Fruit fly (Drosophila melanogaster) whole organism, pupa: ENCODE results near the gene Spase12.
A peak's percentile ranks its signal among the peaks of the same experiment; 100 is the strongest.

Source experiments
- CG10348 ChIP-seq: fragments of 200-800 bp; sonication (Bioruptor generic); IDR thresholded peaks from 2 replicates; pipeline ENCODE4 v1.3.6; 2022; ENCODE audit warnings: missing biosample characterization, missing genetic modification characterization
- CG12605 ChIP-seq: fragments of 200-800 bp; sonication (Bioruptor generic); IDR thresholded peaks from 2 replicates; pipeline ENCODE4 v1.3.6; 2022; ENCODE audit warnings: missing biosample characterization, missing genetic modification characterization
- CG13204 ChIP-seq: fragments of 200-800 bp; sonication (Bioruptor generic); optimal IDR thresholded peaks from 2 replicates; lab custom pipeline; 2018; ENCODE audit warnings: missing biosample characterization, mild to moderate bottlenecking, missing genetic modification characterization, moderate library complexity
- CG14655 ChIP-seq: fragments of 200-800 bp; sonication (Bioruptor generic); optimal IDR thresholded peaks from 3 replicates; lab custom pipeline; 2017; ENCODE audit warnings: mild to moderate bottlenecking, missing biosample characterization, missing genetic modification reagents, missing genetic modification characterization
- CG15710 ChIP-seq: fragments of 200-800 bp; sonication (Bioruptor generic); optimal IDR thresholded peaks from 2 replicates; lab custom pipeline; 2018; ENCODE audit warnings: missing biosample characterization, mild to moderate bottlenecking, missing genetic modification characterization, moderate library complexity
- CG17806 ChIP-seq: fragments of 200-800 bp; sonication (Bioruptor generic); optimal IDR thresholded peaks from 2 replicates; lab custom pipeline; 2018; ENCODE audit warnings: missing biosample characterization, mild to moderate bottlenecking, missing genetic modification characterization, moderate library complexity
- CG32121 ChIP-seq: fragments of 200-800 bp; sonication (Bioruptor generic); IDR thresholded peaks from 2 replicates; pipeline ENCODE4 v1.3.6; 2022; ENCODE audit warnings: missing biosample characterization, missing genetic modification characterization
- CG34367 ChIP-seq: fragments of 200-800 bp; sonication (Bioruptor generic); optimal IDR thresholded peaks from 2 replicates; lab custom pipeline; 2018; ENCODE audit warnings: missing biosample characterization, mild to moderate bottlenecking, missing genetic modification characterization
- CG4496 ChIP-seq: fragments of 200-800 bp; sonication (Bioruptor generic); IDR thresholded peaks from 3 replicates; pipeline ENCODE4 v1.3.6; 2022; ENCODE audit warnings: missing biosample characterization, missing genetic modification characterization
- CG8159 ChIP-seq: fragments of 200-800 bp; sonication (Bioruptor generic); optimal IDR thresholded peaks from 3 replicates; lab custom pipeline; 2018; ENCODE audit warnings: missing biosample characterization, mild to moderate bottlenecking, missing genetic modification characterization, moderate library complexity
- CG8301 ChIP-seq: fragments of 200-800 bp; sonication (Bioruptor generic); optimal IDR thresholded peaks from 2 replicates; lab custom pipeline; 2018; ENCODE audit warnings: missing biosample characterization, mild to moderate bottlenecking, missing genetic modification characterization
- CG9948 ChIP-seq: fragments of 200-800 bp; sonication (Bioruptor generic); optimal IDR thresholded peaks from 2 replicates; lab custom pipeline; 2018; ENCODE audit warnings: missing biosample characterization, mild to moderate bottlenecking, missing genetic modification characterization, moderate library complexity
- D1 ChIP-seq: fragments of 200-800 bp; sonication (Bioruptor generic); optimal IDR thresholded peaks from 2 replicates; lab custom pipeline; 2018; ENCODE audit warnings: missing biosample characterization, mild to moderate bottlenecking, missing genetic modification characterization, moderate library complexity
- EcR ChIP-seq: fragments of 200-800 bp; sonication (Bioruptor generic); optimal IDR thresholded peaks from 3 replicates; lab custom pipeline; 2019; ENCODE audit warnings: missing biosample characterization, missing genetic modification characterization, mild to moderate bottlenecking, moderate library complexity, missing genetic modification reagents
- Ets98B ChIP-seq: fragments of 200-800 bp; sonication (Bioruptor generic); IDR thresholded peaks from 2 replicates; pipeline ENCODE4 v1.3.6; 2022; ENCODE audit warnings: missing biosample characterization, missing genetic modification characterization
- Pif1A ChIP-seq: fragments of 200-800 bp; sonication (Bioruptor generic); optimal IDR thresholded peaks from 3 replicates; lab custom pipeline; 2016; ENCODE audit warnings: missing biosample characterization, missing genetic modification characterization
- Pif1B ChIP-seq: fragments of 200-800 bp; sonication (Bioruptor generic); optimal IDR thresholded peaks from 3 replicates; lab custom pipeline; 2016; ENCODE audit warnings: missing biosample characterization, missing genetic modification characterization
- Snoo ChIP-seq: fragments of 200-800 bp; sonication (Bioruptor generic); optimal IDR thresholded peaks from 3 replicates; lab custom pipeline; 2017; ENCODE audit warnings: missing biosample characterization, mild to moderate bottlenecking, missing genetic modification characterization, inconsistent platforms
- fd96Ca ChIP-seq: fragments of 200-800 bp; sonication (Bioruptor generic); IDR thresholded peaks from 3 replicates; pipeline ENCODE4 v1.3.6; 2022; ENCODE audit warnings: missing biosample characterization, missing genetic modification characterization
- gl ChIP-seq: fragments of 200-800 bp; sonication (Bioruptor generic); optimal IDR thresholded peaks from 2 replicates; lab custom pipeline; 2018; ENCODE audit warnings: missing biosample characterization, mild to moderate bottlenecking, missing genetic modification characterization
- rn ChIP-seq: fragments of 200-800 bp; sonication (Bioruptor generic); IDR thresholded peaks from 2 replicates; pipeline ENCODE4 v1.3.6; 2022; ENCODE audit warnings: missing biosample characterization, missing genetic modification characterization

Spase12 gene

dm6 chr3R:29461069-29461468 lies 29.9 kb downstream of the Spase12 start:
- TF ChIP-seq Pif1B (GFP tag; lab: Kevin White, UChicago): no peak
- peak; percentile 22 for TF ChIP-seq CG9948
- TF ChIP-seq CG8301 (tag; lab: Kevin White, UChicago): no peak
- TF ChIP-seq CG10348 (GFP tag; lab: Robert Waterston, UW): no peak
- no peak for TF ChIP-seq CG34367 (tag; lab: Kevin White, UChicago)
- no peak for TF ChIP-seq CG12605 (GFP tag; lab: Robert Waterston, UW)
- TF ChIP-seq CG15710 (tag; lab: Kevin White, UChicago): peak; percentile 18
- peak; percentile 1 for TF ChIP-seq Snoo (tag; lab: Kevin White, UChicago)
- peak; percentile 53; the same call in 1 of the 3 replicates for TF ChIP-seq CG4496 (GFP tag; lab: Robert Waterston, UW)
- TF ChIP-seq Pif1A (GFP tag; lab: Kevin White, UChicago): no peak
- peak; percentile 18 for TF ChIP-seq CG14655 (GFP tag; lab: Kevin White, UChicago)
- no peak for TF ChIP-seq gl (tag; lab: Kevin White, UChicago)
- TF ChIP-seq D1: no peak
- no peak for TF ChIP-seq CG13204 (GFP tag; lab: Kevin White, UChicago)
- TF ChIP-seq CG32121 (GFP tag; lab: Robert Waterston, UW): peak; percentile 46
- TF ChIP-seq CG8159: peak; percentile 37
- TF ChIP-seq Ets98B (GFP tag; lab: Robert Waterston, UW): peak; percentile 64
- peak; percentile 91 for TF ChIP-seq EcR (GFP tag; lab: Kevin White, UChicago)
- TF ChIP-seq fd96Ca (GFP tag; lab: Robert Waterston, UW): peak; percentile 57
- peak; percentile 1 for TF ChIP-seq CG17806 (tag; lab: Kevin White, UChicago)
- no peak for TF ChIP-seq rn

dm6 chr3R:29460225-29460927 lies 30.6 kb downstream of the Spase12 start:
- TF ChIP-seq Pif1B (GFP tag; lab: Kevin White, UChicago) (peak; percentile 18), CG32121 (GFP tag; lab: Robert Waterston, UW) (no peak; the same call in 1 of the 2 replicates), rn (no peak), CG8301 (tag; lab: Kevin White, UChicago) (peak; percentile 1), CG12605 (GFP tag; lab: Robert Waterston, UW) (peak; percentile 59), Ets98B (GFP tag; lab: Robert Waterston, UW) (peak; percentile 36; the same call in 1 of the 2 replicates), Pif1A (GFP tag; lab: Kevin White, UChicago) (no peak), CG4496 (GFP tag; lab: Robert Waterston, UW) (peak; percentile 71), Snoo (tag; lab: Kevin White, UChicago) (no peak), CG17806 (tag; lab: Kevin White, UChicago) (peak; percentile 18), CG14655 (GFP tag; lab: Kevin White, UChicago) (peak; percentile 44), CG8159 (peak; percentile 4), CG9948 (peak; percentile 16), CG13204 (GFP tag; lab: Kevin White, UChicago) (no peak), gl (tag; lab: Kevin White, UChicago) (no peak), CG34367 (tag; lab: Kevin White, UChicago) (no peak), EcR (GFP tag; lab: Kevin White, UChicago) (no peak), fd96Ca (GFP tag; lab: Robert Waterston, UW) (peak; percentile 55; the same call in 1 of the 3 replicates), D1 (no peak), CG15710 (tag; lab: Kevin White, UChicago) (peak; percentile 20), CG10348 (GFP tag; lab: Robert Waterston, UW) (no peak)

dm6 chr3R:29458689-29459136 lies 32.2 kb downstream of the Spase12 start:
- TF ChIP-seq CG10348 (GFP tag; lab: Robert Waterston, UW) (no peak), CG4496 (GFP tag; lab: Robert Waterston, UW) (peak; percentile 70; the same call in 2 of the 3 replicates), CG34367 (tag; lab: Kevin White, UChicago) (peak; percentile 27), CG15710 (tag; lab: Kevin White, UChicago) (peak; percentile 25), fd96Ca (GFP tag; lab: Robert Waterston, UW) (0 out of 3 replicates have a peak, but pooled peaks have one; percentile 26), D1 (no peak), Pif1A (GFP tag; lab: Kevin White, UChicago) (peak; percentile 58), Snoo (tag; lab: Kevin White, UChicago) (no peak), CG12605 (GFP tag; lab: Robert Waterston, UW) (no peak), CG13204 (GFP tag; lab: Kevin White, UChicago) (no peak), rn (0 out of 2 replicates have a peak, but pooled peaks have one; percentile 36), Ets98B (GFP tag; lab: Robert Waterston, UW) (peak; percentile 38; the same call in 1 of the 2 replicates), Pif1B (GFP tag; lab: Kevin White, UChicago) (peak; percentile 37), CG8301 (tag; lab: Kevin White, UChicago) (peak; percentile 72), CG9948 (peak; percentile 48), CG32121 (GFP tag; lab: Robert Waterston, UW) (peak; percentile 52), CG8159 (peak; percentile 38), CG17806 (tag; lab: Kevin White, UChicago) (peak; percentile 18), gl (tag; lab: Kevin White, UChicago) (no peak), EcR (GFP tag; lab: Kevin White, UChicago) (peak; percentile 72), CG14655 (GFP tag; lab: Kevin White, UChicago) (peak; percentile 75)

dm6 chr3R:29457779-29458382 lies 33.1 kb downstream of the Spase12 start:
- peak; percentile 13 for TF ChIP-seq CG8159
- no peak for TF ChIP-seq CG34367 (tag; lab: Kevin White, UChicago)
